Fruit fly (Drosophila melanogaster): Measurements from ENCODE around the gene Ids.

DNA sequence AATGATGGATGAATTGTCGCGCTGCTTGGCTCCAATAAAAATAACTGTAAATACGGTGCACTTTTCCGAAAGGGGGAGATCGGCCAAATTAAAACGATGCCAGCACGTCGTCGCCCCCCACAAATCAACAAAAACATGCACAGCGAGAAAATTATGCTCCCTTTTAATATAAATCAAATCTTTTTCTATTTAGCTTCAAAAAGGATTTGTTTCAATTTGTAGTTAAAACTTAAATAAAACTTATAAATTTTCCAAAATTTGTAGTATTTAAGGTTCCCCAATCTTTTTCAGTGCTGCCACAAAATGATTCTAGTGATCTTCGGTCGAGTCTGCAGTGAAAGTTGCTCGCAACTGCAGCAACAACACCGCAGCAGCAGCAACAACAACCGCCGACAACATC lies 18.0 kb downstream of the Ids start:
- TF ChIP-seq psq (GFP tag; optimal IDR thresholded peaks at IDR 0.05) (no peak), Abd-B (GFP tag; optimal IDR thresholded peaks at IDR 0.05) (no peak), jim (GFP tag; optimal IDR thresholded peaks at IDR 0.05) (no peak), br (GFP tag; optimal IDR thresholded peaks at IDR 0.05) (peak; percentile 48), h (GFP tag; optimal IDR thresholded peaks at IDR 0.05) (peak; percentile 74)
